Worm (Caenorhabditis elegans) whole organism, midembryonic: ENCODE measurements around the gene T07F12.1.

Experiments
- med-1 ChIP-seq: sonication (generic microtip); optimal IDR thresholded peaks from 2 replicates; lab custom pipeline; 2017; ENCODE audit warnings: missing genetic modification characterization, mild to moderate bottlenecking, missing compliant biosample characterization, antibody characterized with exemption, missing genetic modification reagents; ENCODE audit not compliant: insufficient read depth
- ref-1 ChIP-seq: fragments of 200-800 bp; sonication (Bioruptor generic); conservative IDR thresholded peaks from 2 replicates; pipeline ENCODE4 v1.3.6; 2022; ENCODE audit warnings: missing genetic modification reagents, missing genetic modification characterization, missing compliant biosample characterization
- tab-1 ChIP-seq: fragments of 200-800 bp; sonication (Bioruptor generic); IDR thresholded peaks from 2 replicates; pipeline ENCODE4 v1.3.6; 2022; ENCODE audit warnings: missing genetic modification characterization, missing compliant biosample characterization
- ztf-23 ChIP-seq: fragments of 200-800 bp; sonication (Bioruptor generic); IDR thresholded peaks from 2 replicates; pipeline ENCODE4 v1.3.6; 2022; ENCODE audit warnings: missing genetic modification reagents, missing genetic modification characterization, missing compliant biosample characterization
- ztf-29 ChIP-seq: fragments of 200-800 bp; sonication (Bioruptor generic); IDR thresholded peaks from 2 replicates; pipeline ENCODE4 v1.3.6; 2022; ENCODE audit warnings: missing genetic modification reagents, missing genetic modification characterization, missing compliant biosample characterization

DNA sequence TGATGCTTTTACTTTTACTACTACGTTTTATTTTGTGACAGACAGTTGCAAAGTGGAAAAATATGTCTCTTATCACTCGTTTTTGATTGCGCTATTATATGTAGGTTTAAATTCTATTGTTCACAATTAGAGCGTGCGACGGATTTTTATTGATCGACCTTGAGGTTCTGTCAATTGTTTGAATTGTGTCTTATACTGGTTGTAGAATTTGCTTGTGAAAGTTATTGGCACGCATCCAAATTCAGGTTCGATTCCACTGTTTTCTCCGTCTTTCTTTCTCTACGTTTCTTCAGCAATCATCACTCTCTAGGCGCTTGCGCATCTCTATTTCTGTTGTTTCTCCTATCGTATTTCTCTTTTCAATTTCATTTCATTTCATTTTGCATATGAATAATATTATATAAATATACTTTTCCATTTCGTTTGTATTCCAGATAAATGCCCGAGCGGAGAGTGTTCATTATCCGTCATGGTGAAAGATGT lies at the start of gene T07F12.1:
- TF ChIP-seq ref-1 (GFP tag; lab: Robert Waterston, UW) = no peak
- no peak for TF ChIP-seq ztf-23 (GFP tag; lab: Robert Waterston, UW)
- no peak for TF ChIP-seq ztf-29 (GFP tag; lab: Robert Waterston, UW)
- TF ChIP-seq med-1 = no peak
- TF ChIP-seq tab-1 = no peak
